Fruit fly (Drosophila melanogaster) whole organism: ENCODE measurements around the gene RhoGEF3.

Experiments
- CG8478 ChIP-seq: fragments of >200 bp; optimal IDR thresholded peaks from 2 replicates; lab custom pipeline; 2018; ENCODE audit warnings: inconsistent platforms
- Dll ChIP-seq: fragments of >200 bp; optimal IDR thresholded peaks from 2 replicates; lab custom pipeline; 2017
- pan ChIP-seq: fragments of >200 bp; optimal IDR thresholded peaks from 2 replicates; lab custom pipeline; 2017
- psq ChIP-seq: fragments of >200 bp; optimal IDR thresholded peaks from 2 replicates; lab custom pipeline; 2017
- usp ChIP-seq: fragments of >200 bp; optimal IDR thresholded peaks from 2 replicates; lab custom pipeline; 2017; ENCODE audit warnings: missing biosample characterization, missing genetic modification characterization, mixed read lengths

DNA sequence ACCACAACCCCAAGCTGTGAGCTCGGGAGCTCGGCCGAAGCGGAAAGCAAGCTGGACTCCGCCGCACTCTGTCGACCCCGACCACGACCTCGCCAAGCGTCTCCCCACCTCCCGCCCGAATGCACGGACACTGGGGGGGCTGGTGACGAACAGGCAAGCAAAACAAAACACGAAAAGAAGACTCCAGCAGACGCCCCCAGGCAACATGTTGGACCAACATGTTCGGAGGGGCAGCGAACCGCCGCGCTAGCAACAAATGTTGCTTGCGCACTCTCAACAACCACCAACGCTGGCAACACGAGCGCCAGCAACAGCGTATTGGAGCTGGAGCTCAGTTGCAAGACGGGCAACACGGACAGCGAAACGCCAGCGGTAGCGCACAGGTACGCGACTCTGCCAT, 5.0 kb downstream of the RhoGEF3 start:
- TF ChIP-seq pan (no peak), usp (GFP tag; lab: Kevin White, UChicago) (no peak), psq (lab: Kevin White, UChicago) (no peak), CG8478 (lab: Kevin White, UChicago) (no peak), Dll (no peak)
